Worm (Caenorhabditis elegans) whole organism, young adult: Measurements from ENCODE around the gene F53B1.9.

Experiments used
- B0019.2 ChIP-seq: fragments of 200-800 bp; sonication (Bioruptor generic); conservative IDR thresholded peaks from 2 replicates; pipeline ENCODE4 v1.3.6; 2022; ENCODE audit warnings: missing genetic modification reagents, missing genetic modification characterization, missing compliant biosample characterization
- C17E4.6 ChIP-seq: fragments of 200-800 bp; sonication (Bioruptor generic); IDR thresholded peaks from 2 replicates; pipeline ENCODE4 v1.3.6; 2022; ENCODE audit warnings: missing genetic modification reagents, missing genetic modification characterization, missing compliant biosample characterization
- F22D6.2 ChIP-seq: sonication (generic microtip); optimal IDR thresholded peaks from 2 replicates; lab custom pipeline; 2016; ENCODE audit warnings: mild to moderate bottlenecking, missing genetic modification characterization, missing compliant biosample characterization
- F33H1.4 ChIP-seq: fragments of 200-800 bp; sonication (Bioruptor generic); IDR thresholded peaks from 2 replicates; pipeline ENCODE4 v1.3.6; 2022; ENCODE audit warnings: missing genetic modification reagents, missing genetic modification characterization, missing compliant biosample characterization
- F39B2.1 ChIP-seq: fragments of 200-800 bp; sonication (Bioruptor generic); IDR thresholded peaks from 2 replicates; pipeline ENCODE4 v1.3.6; 2022; ENCODE audit warnings: missing genetic modification reagents, missing genetic modification characterization, missing compliant biosample characterization
- T07F8.4 ChIP-seq: sonication (generic microtip); optimal IDR thresholded peaks from 2 replicates; lab custom pipeline; 2016; ENCODE audit warnings: mild to moderate bottlenecking, missing genetic modification characterization, moderate library complexity, missing compliant biosample characterization
- T26A5.8 ChIP-seq: sonication (generic microtip); optimal IDR thresholded peaks from 2 replicates; lab custom pipeline; 2016; ENCODE audit warnings: missing genetic modification characterization, missing compliant biosample characterization
- ZK185.1 ChIP-seq: sonication (generic microtip); optimal IDR thresholded peaks from 2 replicates; lab custom pipeline; 2016; ENCODE audit warnings: mild to moderate bottlenecking, missing genetic modification characterization, missing compliant biosample characterization; ENCODE audit not compliant: poor library complexity, severe bottlenecking
- ama-1 ChIP-seq, 3 experiments: fragments of 150-350 bp in 1 of 3; sonication (generic microtip) in 2 of 3; optimal IDR thresholded peaks; 2 replicates each; lab custom pipeline; 2014 to 2018; ENCODE audit warnings: missing biosample characterization in 2 of 3, missing genetic modification characterization in 2 of 3, missing genetic modification reagents in 2 of 3
- aptf-3 ChIP-seq: fragments of 200-800 bp; sonication (Bioruptor generic); IDR thresholded peaks from 2 replicates; pipeline ENCODE4 v1.3.6; 2022; ENCODE audit warnings: missing genetic modification characterization, missing compliant biosample characterization
- atf-7 ChIP-seq: sonication (generic microtip); optimal IDR thresholded peaks from 2 replicates; lab custom pipeline; 2017; ENCODE audit warnings: mild to moderate bottlenecking, missing genetic modification characterization, missing compliant biosample characterization
- attf-3 ChIP-seq: fragments of 200-800 bp; sonication (Bioruptor generic); conservative IDR thresholded peaks from 2 replicates; pipeline ENCODE4 v1.3.6; 2022; ENCODE audit warnings: missing genetic modification reagents, missing genetic modification characterization, missing compliant biosample characterization
- attf-6 ChIP-seq: fragments of 200-800 bp; sonication (Bioruptor generic); IDR thresholded peaks from 2 replicates; pipeline ENCODE4 v1.3.6; 2022; ENCODE audit warnings: missing genetic modification reagents, missing genetic modification characterization, missing compliant biosample characterization
- bed-2 ChIP-seq: fragments of 200-800 bp; sonication (Bioruptor generic); IDR thresholded peaks from 2 replicates; pipeline ENCODE4 v1.3.6; 2022; ENCODE audit warnings: missing genetic modification reagents, missing genetic modification characterization, missing compliant biosample characterization
- chd-7 ChIP-seq: sonication (generic microtip); optimal IDR thresholded peaks from 2 replicates; lab custom pipeline; 2016; ENCODE audit warnings: mild to moderate bottlenecking, missing genetic modification characterization, moderate library complexity, missing compliant biosample characterization
- dpff-1 ChIP-seq: sonication (generic microtip); optimal IDR thresholded peaks from 2 replicates; lab custom pipeline; 2017; ENCODE audit warnings: mild to moderate bottlenecking, missing genetic modification characterization, missing compliant biosample characterization
- dpl-1 ChIP-seq: fragments of 150-350 bp; optimal IDR thresholded peaks from 2 replicates; lab custom pipeline; 2014; ENCODE audit warnings: missing biosample characterization, missing genetic modification reagents, missing genetic modification characterization
- efl-1 ChIP-seq: fragments of 150-350 bp; optimal IDR thresholded peaks from 2 replicates; lab custom pipeline; 2014; ENCODE audit warnings: missing biosample characterization, missing genetic modification reagents, missing genetic modification characterization
- egl-18 ChIP-seq: fragments of 200-800 bp; sonication (Bioruptor generic); IDR thresholded peaks from 2 replicates; pipeline ENCODE4 v1.3.6; 2022; ENCODE audit warnings: missing genetic modification reagents, missing genetic modification characterization, missing compliant biosample characterization
- ekl-4 ChIP-seq: fragments of 200-800 bp; sonication (Bioruptor generic); IDR thresholded peaks from 2 replicates; pipeline ENCODE4 v1.3.6; 2022; ENCODE audit warnings: missing genetic modification reagents, missing genetic modification characterization, missing compliant biosample characterization
- hlh-12 ChIP-seq: sonication (generic microtip); optimal IDR thresholded peaks from 2 replicates; lab custom pipeline; 2016; ENCODE audit warnings: missing genetic modification characterization, missing compliant biosample characterization
- hrde-1 ChIP-seq: sonication (generic microtip); optimal IDR thresholded peaks from 2 replicates; lab custom pipeline; 2016; ENCODE audit warnings: missing genetic modification characterization, mild to moderate bottlenecking, missing compliant biosample characterization, moderate library complexity, missing genotype, missing genetic modification reagents, borderline replicate concordance
- let-607 ChIP-seq, 2 experiments: fragments of 200-800 bp in 1 of 2; sonication (Bioruptor generic) in 1 of 2; sonication (generic microtip) in 1 of 2; optimal IDR thresholded peaks; 2 replicates each; lab custom pipeline; 2016 to 2018; ENCODE audit warnings: mild to moderate bottlenecking in 2 of 2, missing compliant biosample characterization in 2 of 2, missing genetic modification characterization in 2 of 2, moderate library complexity in 2 of 2, missing genotype in 1 of 2
- lir-1 ChIP-seq: fragments of 200-800 bp; sonication (Bioruptor generic); conservative IDR thresholded peaks from 2 replicates; pipeline ENCODE4 v1.3.6; 2022; ENCODE audit warnings: missing genetic modification reagents, missing genetic modification characterization, missing compliant biosample characterization
- madf-10 ChIP-seq: sonication (generic microtip); optimal IDR thresholded peaks from 2 replicates; lab custom pipeline; 2016; ENCODE audit warnings: mild to moderate bottlenecking, missing genetic modification characterization, missing compliant biosample characterization
- madf-3 ChIP-seq: fragments of 200-800 bp; sonication (Bioruptor generic); IDR thresholded peaks from 2 replicates; pipeline ENCODE4 v1.3.6; 2022; ENCODE audit warnings: missing genetic modification reagents, missing genetic modification characterization, missing compliant biosample characterization
- mel-28 ChIP-seq: sonication (generic microtip); optimal IDR thresholded peaks from 2 replicates; lab custom pipeline; 2016; ENCODE audit warnings: borderline replicate concordance, mild to moderate bottlenecking, missing genetic modification characterization, missing compliant biosample characterization
- mes-4 ChIP-seq: sonication (generic microtip); optimal IDR thresholded peaks from 2 replicates; lab custom pipeline; 2016; ENCODE audit warnings: missing genotype, missing genetic modification characterization, missing compliant biosample characterization
- mxl-1 ChIP-seq: sonication (generic microtip); optimal IDR thresholded peaks from 2 replicates; lab custom pipeline; 2016; ENCODE audit warnings: missing genetic modification characterization, missing compliant biosample characterization
- nhr-27 ChIP-seq: fragments of 200-800 bp; sonication (Bioruptor generic); optimal IDR thresholded peaks from 2 replicates; lab custom pipeline; 2018; ENCODE audit warnings: mild to moderate bottlenecking, missing genetic modification characterization, moderate library complexity, missing compliant biosample characterization
- repo-1 ChIP-seq: sonication (generic microtip); optimal IDR thresholded peaks from 2 replicates; lab custom pipeline; 2017; ENCODE audit warnings: mild to moderate bottlenecking, missing genetic modification characterization, missing compliant biosample characterization
- tlf-1 ChIP-seq: fragments of 200-800 bp; sonication (Bioruptor generic); optimal IDR thresholded peaks from 2 replicates; lab custom pipeline; 2018; ENCODE audit warnings: mild to moderate bottlenecking, missing genetic modification characterization, missing compliant biosample characterization
- ztf-26 ChIP-seq: sonication (generic microtip); optimal IDR thresholded peaks from 2 replicates; lab custom pipeline; 2017; ENCODE audit warnings: missing genetic modification characterization, missing compliant biosample characterization
- ztf-28 ChIP-seq: fragments of 200-800 bp; sonication (Bioruptor generic); IDR thresholded peaks from 2 replicates; pipeline ENCODE4 v1.3.6; 2022; ENCODE audit warnings: missing genetic modification reagents, missing genetic modification characterization, missing compliant biosample characterization

Gene F53B1.9

ce11 chrX:2164751-2165150, 33.1 kb upstream of the F53B1.9 start, which contains the start of gene F48B9.3:
TSS of gene F48B9.3 (plus strand) at chrX:2165051.
- TF ChIP-seq bed-2 (GFP tag; lab: Robert Waterston, UW) (no peak), attf-6 (GFP tag; lab: Robert Waterston, UW) (no peak), dpl-1 (no peak), aptf-3 (GFP tag; lab: Robert Waterston, UW) (no peak), B0019.2 (GFP tag; lab: Robert Waterston, UW) (no peak), madf-10 (tag; lab: Kevin White, UChicago) (no peak), ama-1 (optimal IDR thresholded peaks at IDR 0.05; lab: Kevin White, UChicago) (no peak), ama-1 (GFP tag; optimal IDR thresholded peaks at IDR 0.05; lab: Kevin White, UChicago) (no peak), F39B2.1 (no peak)

ce11 chrX:2163084-2163483, 31.4 kb upstream of the F53B1.9 start, which contains the start of gene pdf-2:
TSS of gene pdf-2 (plus strand) at chrX:2163384.
- TF ChIP-seq egl-18 (GFP tag; lab: Robert Waterston, UW) = no peak

- no peak for TF ChIP-seq ztf-26 (tag; lab: Kevin White, UChicago)
Observed at ce11 chrX:2157855-2158254, 26.2 kb upstream of the F53B1.9 start.

- TF ChIP-seq mxl-1 (tag; lab: Kevin White, UChicago) (no peak), F22D6.2 (tag; lab: Kevin White, UChicago) (no peak), madf-3 (GFP tag; lab: Robert Waterston, UW) (no peak), hrde-1 (tag; lab: Kevin White, UChicago) (no peak), F33H1.4 (no peak), chd-7 (tag; lab: Kevin White, UChicago) (no peak), T07F8.4 (tag; lab: Kevin White, UChicago) (no peak), ekl-4 (GFP tag; lab: Robert Waterston, UW) (no peak), mes-4 (no peak), ZK185.1 (tag; lab: Kevin White, UChicago) (no peak), tlf-1 (GFP tag; lab: Kevin White, UChicago) (no peak), T26A5.8 (tag; lab: Kevin White, UChicago) (no peak), attf-3 (GFP tag; lab: Robert Waterston, UW) (no peak), let-607 (tag; optimal IDR thresholded peaks at IDR 0.05; lab: Kevin White, UChicago) (no peak), dpff-1 (tag; lab: Kevin White, UChicago) (no peak), aptf-3 (GFP tag; lab: Robert Waterston, UW) (no peak), mel-28 (tag; lab: Kevin White, UChicago) (no peak), efl-1 (no peak), nhr-27 (tag; lab: Kevin White, UChicago) (no peak)
Observed at ce11 chrX:2153780-2154179, 22.1 kb upstream of the F53B1.9 start.

ce11 chrX:2152062-2152461, 20.4 kb upstream of the F53B1.9 start:
- TF ChIP-seq ztf-28 (GFP tag; lab: Robert Waterston, UW) = no peak

ce11 chrX:2150006-2150405, 18.4 kb upstream of the F53B1.9 start, which contains the start of gene npax-2:
TSS of gene npax-2 (minus strand) at chrX:2150106.
- TF ChIP-seq lir-1 (no peak), hlh-12 (tag; lab: Kevin White, UChicago) (no peak), efl-1 (no peak), T07F8.4 (tag; lab: Kevin White, UChicago) (no peak), mxl-1 (tag; lab: Kevin White, UChicago) (no peak), atf-7 (tag; lab: Kevin White, UChicago) (no peak), repo-1 (tag; lab: Kevin White, UChicago) (no peak), C17E4.6 (GFP tag; lab: Robert Waterston, UW) (no peak), tlf-1 (GFP tag; lab: Kevin White, UChicago) (no peak)
